Fruit fly (Drosophila melanogaster) whole organism, adult: ENCODE measurements around the gene CG43102.

Experiments
- CG1620 ChIP-seq: fragments of 200-800 bp; sonication (Bioruptor generic); optimal IDR thresholded peaks from 2 replicates; lab custom pipeline; 2016; ENCODE audit warnings: missing biosample characterization, missing genetic modification characterization
- cnc ChIP-seq, 2 experiments: fragments of >200 bp; optimal IDR thresholded peaks; 2 replicates each; lab custom pipeline; 2017

- TF ChIP-seq CG1620 (GFP tag; lab: Kevin White, UChicago) (no peak), cnc (optimal IDR thresholded peaks at IDR 0.05; lab: Kevin White, UChicago) (no peak)
Observed at dm6 chr3R:17811707-17812099, 17.4 kb upstream of the CG43102 start.
